Worm (Caenorhabditis elegans) whole organism, L1 larva: Measurements from ENCODE around the gene sri-29.

Source experiments
- C04F5.9 ChIP-seq: sonication (generic microtip); optimal IDR thresholded peaks from 2 replicates; lab custom pipeline; 2016; ENCODE audit warnings: missing genetic modification characterization, missing compliant biosample characterization
- C16A3.4 ChIP-seq: fragments of 150-350 bp; optimal IDR thresholded peaks from 2 replicates; lab custom pipeline; 2014; ENCODE audit warnings: missing biosample characterization, missing genetic modification characterization
- C34B4.2 ChIP-seq: sonication (generic microtip); optimal IDR thresholded peaks from 2 replicates; lab custom pipeline; 2017; ENCODE audit warnings: mild to moderate bottlenecking, missing genetic modification characterization, missing compliant biosample characterization
- F16B12.6 ChIP-seq: fragments of 150-350 bp; optimal IDR thresholded peaks from 2 replicates; lab custom pipeline; 2014; ENCODE audit warnings: missing biosample characterization, missing genetic modification characterization
- Y116A8C.19 ChIP-seq: sonication (generic microtip); optimal IDR thresholded peaks from 2 replicates; lab custom pipeline; 2016; ENCODE audit warnings: missing compliant biosample characterization, missing genetic modification characterization, borderline replicate concordance
- aha-1 ChIP-seq: fragments of 150-350 bp; optimal IDR thresholded peaks from 2 replicates; lab custom pipeline; 2014; ENCODE audit warnings: missing biosample characterization, missing genetic modification characterization
- alr-1 ChIP-seq: fragments of 200-800 bp; sonication (Bioruptor generic); optimal IDR thresholded peaks from 2 replicates; lab custom pipeline; 2018; ENCODE audit warnings: borderline replicate concordance, mild to moderate bottlenecking, missing genetic modification characterization, missing compliant biosample characterization
- aly-2 ChIP-seq: fragments of 150-350 bp; optimal IDR thresholded peaks from 2 replicates; lab custom pipeline; 2014; ENCODE audit warnings: missing biosample characterization, missing genetic modification characterization
- ama-1 ChIP-seq: fragments of 150-350 bp; optimal IDR thresholded peaks from 2 replicates; lab custom pipeline; 2014
- blmp-1 ChIP-seq: fragments of 150-350 bp; optimal IDR thresholded peaks from 2 replicates; lab custom pipeline; 2014; ENCODE audit warnings: missing biosample characterization, missing genetic modification characterization
- ceh-8 ChIP-seq: fragments of 200-800 bp; sonication (Bioruptor generic); optimal IDR thresholded peaks from 2 replicates; lab custom pipeline; 2018; ENCODE audit warnings: mild to moderate bottlenecking, missing genetic modification characterization, moderate library complexity, missing compliant biosample characterization
- ceh-88 ChIP-seq: fragments of 200-800 bp; sonication (Bioruptor generic); IDR thresholded peaks from 2 replicates; pipeline ENCODE4 v1.3.6; 2022; ENCODE audit warnings: missing genetic modification characterization, missing compliant biosample characterization
- ceh-90 ChIP-seq: sonication (generic microtip); optimal IDR thresholded peaks from 2 replicates; lab custom pipeline; 2016; ENCODE audit warnings: missing genetic modification characterization, missing compliant biosample characterization
- dsc-1 ChIP-seq: sonication (generic microtip); optimal IDR thresholded peaks from 2 replicates; lab custom pipeline; 2016; ENCODE audit warnings: mild to moderate bottlenecking, missing genetic modification characterization, missing compliant biosample characterization
- efl-1 ChIP-seq, 4 experiments: fragments of 150-350 bp; optimal IDR thresholded peaks in 3 of 4; peaks in 1 of 4; 1 replicate in 1 of 4; 2 replicates in 3 of 4; lab custom pipeline; 2014; ENCODE audit warnings: missing biosample characterization in 2 of 4, missing genetic modification characterization in 2 of 4, missing genetic modification reagents in 2 of 4
- egl-13 ChIP-seq: sonication (generic microtip); optimal IDR thresholded peaks from 2 replicates; lab custom pipeline; 2016; ENCODE audit warnings: missing genotype, missing genetic modification reagents, missing genetic modification characterization, missing compliant biosample characterization
- ets-5 ChIP-seq: fragments of 200-800 bp; sonication (Bioruptor generic); IDR thresholded peaks from 2 replicates; pipeline ENCODE4 v1.3.6; 2022; ENCODE audit warnings: missing genetic modification characterization, missing compliant biosample characterization
- fkh-10 ChIP-seq: sonication (generic microtip); optimal IDR thresholded peaks from 2 replicates; lab custom pipeline; 2017; ENCODE audit warnings: missing biosample characterization, missing genetic modification reagents, missing genetic modification characterization
- hlh-4 ChIP-seq: sonication (generic microtip); optimal IDR thresholded peaks from 2 replicates; lab custom pipeline; 2016; ENCODE audit warnings: mild to moderate bottlenecking, missing genetic modification characterization, missing compliant biosample characterization
- hpl-2 ChIP-seq: fragments of 150-350 bp; optimal IDR thresholded peaks from 2 replicates; lab custom pipeline; 2014; ENCODE audit warnings: missing biosample characterization, missing genetic modification reagents, missing genetic modification characterization
- jun-1 ChIP-seq: fragments of 150-350 bp; optimal IDR thresholded peaks from 2 replicates; lab custom pipeline; 2014; ENCODE audit warnings: missing biosample characterization, missing genetic modification reagents, missing genetic modification characterization
- lin-15B ChIP-seq: fragments of 150-350 bp; sonication (generic microtip); optimal IDR thresholded peaks from 3 replicates; lab custom pipeline; 2014; ENCODE audit warnings: missing biosample characterization, missing genetic modification characterization
- lin-39 ChIP-seq: fragments of 150-350 bp; optimal IDR thresholded peaks from 2 replicates; lab custom pipeline; 2014; ENCODE audit warnings: missing biosample characterization, missing genetic modification reagents, missing genetic modification characterization
- lsy-2 ChIP-seq, 2 experiments: fragments of 150-350 bp; optimal IDR thresholded peaks; 2 replicates each; lab custom pipeline; 2014; ENCODE audit warnings: missing biosample characterization in 2 of 2, missing genetic modification characterization in 2 of 2
- mdl-1 ChIP-seq, 2 experiments: fragments of 150-350 bp; optimal IDR thresholded peaks; 2 replicates each; lab custom pipeline; 2014 to 2017; ENCODE audit warnings: missing biosample characterization in 2 of 2, missing genetic modification characterization in 2 of 2, inconsistent platforms in 1 of 2
- mef-2 ChIP-seq: fragments of 150-350 bp; optimal IDR thresholded peaks from 2 replicates; lab custom pipeline; 2014; ENCODE audit warnings: missing biosample characterization, missing genetic modification characterization
- mep-1 ChIP-seq: fragments of 150-350 bp; optimal IDR thresholded peaks from 2 replicates; lab custom pipeline; 2014; ENCODE audit warnings: missing biosample characterization, missing genetic modification characterization
- nhr-12 ChIP-seq: sonication (generic microtip); optimal IDR thresholded peaks from 2 replicates; lab custom pipeline; 2017; ENCODE audit warnings: missing biosample characterization, missing genetic modification characterization
- nhr-19 ChIP-seq: fragments of 200-800 bp; sonication (Bioruptor generic); conservative IDR thresholded peaks from 2 replicates; pipeline ENCODE4 v1.3.6; 2022; ENCODE audit warnings: missing genetic modification characterization, missing compliant biosample characterization
- nhr-237 ChIP-seq: fragments of 150-350 bp; optimal IDR thresholded peaks from 2 replicates; lab custom pipeline; 2014; ENCODE audit warnings: missing biosample characterization, missing genetic modification characterization
- nhr-71 ChIP-seq: sonication (generic microtip); optimal IDR thresholded peaks from 2 replicates; lab custom pipeline; 2016; ENCODE audit warnings: mild to moderate bottlenecking, missing genetic modification characterization, moderate library complexity, missing compliant biosample characterization
- nhr-76 ChIP-seq: sonication (generic microtip); optimal IDR thresholded peaks from 2 replicates; lab custom pipeline; 2017; ENCODE audit warnings: missing biosample characterization, missing genetic modification characterization
- nhr-77 ChIP-seq: fragments of 150-350 bp; optimal IDR thresholded peaks from 2 replicates; lab custom pipeline; 2014; ENCODE audit warnings: missing biosample characterization, missing genetic modification characterization
- nhr-84 ChIP-seq: sonication (generic microtip); optimal IDR thresholded peaks from 2 replicates; lab custom pipeline; 2017; ENCODE audit warnings: missing biosample characterization, missing genetic modification characterization
- pax-3 ChIP-seq: fragments of 200-800 bp; sonication (Bioruptor generic); optimal IDR thresholded peaks from 2 replicates; lab custom pipeline; 2018; ENCODE audit warnings: mild to moderate bottlenecking, missing genetic modification characterization, moderate library complexity, missing compliant biosample characterization
- pqm-1 ChIP-seq: sonication (generic microtip); optimal IDR thresholded peaks from 3 replicates; lab custom pipeline; 2017; ENCODE audit warnings: missing biosample characterization, missing genetic modification characterization
- snpc-4 ChIP-seq: fragments of 150-350 bp; optimal IDR thresholded peaks from 2 replicates; lab custom pipeline; 2014; ENCODE audit warnings: missing biosample characterization, missing genetic modification characterization
- sox-4 ChIP-seq: sonication (generic microtip); optimal IDR thresholded peaks from 2 replicates; lab custom pipeline; 2016; ENCODE audit warnings: missing genetic modification characterization, missing compliant biosample characterization
- sptf-1 ChIP-seq: fragments of 150-350 bp; optimal IDR thresholded peaks from 2 replicates; lab custom pipeline; 2014; ENCODE audit warnings: missing biosample characterization, missing genetic modification characterization
- sup-37 ChIP-seq: fragments of 200-800 bp; sonication (Bioruptor generic); optimal IDR thresholded peaks from 2 replicates; lab custom pipeline; 2018; ENCODE audit warnings: mild to moderate bottlenecking, missing genetic modification characterization, missing compliant biosample characterization
- tlp-1 ChIP-seq: fragments of 150-350 bp; optimal IDR thresholded peaks from 2 replicates; lab custom pipeline; 2014; ENCODE audit warnings: missing biosample characterization, missing genetic modification characterization
- unc-130 ChIP-seq: fragments of 150-350 bp; optimal IDR thresholded peaks from 2 replicates; lab custom pipeline; 2017; ENCODE audit warnings: missing biosample characterization, missing genetic modification characterization, inconsistent platforms
- unc-30 ChIP-seq: sonication (generic microtip); optimal IDR thresholded peaks from 2 replicates; lab custom pipeline; 2017; ENCODE audit warnings: missing biosample characterization, missing genetic modification characterization
- unc-62 ChIP-seq: fragments of 150-350 bp; optimal IDR thresholded peaks from 2 replicates; lab custom pipeline; 2014; ENCODE audit warnings: missing biosample characterization, missing genetic modification reagents, missing genetic modification characterization
- unc-98 ChIP-seq: fragments of 200-800 bp; sonication (Bioruptor generic); IDR thresholded peaks from 2 replicates; pipeline ENCODE4 v1.3.6; 2022; ENCODE audit warnings: missing genetic modification characterization, missing compliant biosample characterization
- vab-15 ChIP-seq: sonication (generic microtip); optimal IDR thresholded peaks from 2 replicates; lab custom pipeline; 2017; ENCODE audit warnings: missing genotype, mild to moderate bottlenecking, missing genetic modification characterization, missing compliant biosample characterization
- zip-4 ChIP-seq: fragments of 200-800 bp; sonication (Bioruptor generic); optimal IDR thresholded peaks from 2 replicates; lab custom pipeline; 2018; ENCODE audit warnings: mild to moderate bottlenecking, missing genetic modification characterization, moderate library complexity, missing compliant biosample characterization
- ztf-4 ChIP-seq: fragments of 150-350 bp; optimal IDR thresholded peaks from 2 replicates; lab custom pipeline; 2014; ENCODE audit warnings: missing biosample characterization, missing genetic modification characterization

sri-29 gene

ce11 chrII:3052843-3053242, 8.7 kb downstream of the sri-29 start:
- no peak for TF ChIP-seq ceh-8 (GFP tag; lab: Kevin White, UChicago)
- no peak for TF ChIP-seq dsc-1 (tag; lab: Kevin White, UChicago)
- TF ChIP-seq nhr-237 (tag; lab: Kevin White, UChicago), result no peak
- no peak for TF ChIP-seq nhr-84 (tag; lab: Kevin White, UChicago)

- TF ChIP-seq mef-2 (tag; lab: Kevin White, UChicago) (no peak), aly-2 (tag; lab: Kevin White, UChicago) (no peak), ets-5 (GFP tag; lab: Robert Waterston, UW) (no peak), nhr-84 (tag; lab: Kevin White, UChicago) (no peak), zip-4 (GFP tag; lab: Kevin White, UChicago) (no peak), C16A3.4 (tag; lab: Kevin White, UChicago) (no peak), unc-30 (no peak), ceh-8 (GFP tag; lab: Kevin White, UChicago) (no peak), unc-98 (GFP tag; lab: Robert Waterston, UW) (no peak)
Observed at ce11 chrII:3053689-3054088, 9.6 kb downstream of the sri-29 start.

- TF ChIP-seq Y116A8C.19 (tag; lab: Kevin White, UChicago) (no peak), ceh-88 (GFP tag; lab: Robert Waterston, UW) (no peak), mep-1 (tag; lab: Kevin White, UChicago) (no peak), hlh-4 (no peak), fkh-10 (no peak), lin-15B (tag; lab: Kevin White, UChicago) (no peak), ama-1 (lab: Kevin White, UChicago) (no peak), snpc-4 (tag; lab: Kevin White, UChicago) (no peak), nhr-76 (tag; lab: Kevin White, UChicago) (no peak), C34B4.2 (no peak), lin-39 (no peak), nhr-71 (tag; lab: Kevin White, UChicago) (no peak), sptf-1 (tag; lab: Kevin White, UChicago) (no peak), mdl-1 (tag; optimal IDR thresholded peaks at IDR 0.05; lab: Kevin White, UChicago) (no peak), nhr-84 (tag; lab: Kevin White, UChicago) (no peak), jun-1 (tag; lab: Kevin White, UChicago) (no peak), pax-3 (no peak)
Observed at ce11 chrII:3054221-3054620, 10.1 kb downstream of the sri-29 start, which contains the start of gene lido-13. Gene lido-13, minus strand, starts transcription at chrII:3054321.

- TF ChIP-seq lin-39 (no peak), blmp-1 (no peak), ama-1 (lab: Kevin White, UChicago) (no peak), ceh-90 (tag; lab: Kevin White, UChicago) (no peak), nhr-19 (GFP tag; lab: Robert Waterston, UW) (no peak), pqm-1 (tag; lab: Kevin White, UChicago) (no peak), mef-2 (tag; lab: Kevin White, UChicago) (no peak), C04F5.9 (tag; lab: Kevin White, UChicago) (peak; percentile 11), unc-98 (GFP tag; lab: Robert Waterston, UW) (no peak), unc-130 (tag; lab: Kevin White, UChicago) (no peak), tlp-1 (tag; lab: Kevin White, UChicago) (no peak), Y116A8C.19 (tag; lab: Kevin White, UChicago) (no peak), unc-62 (GFP tag; lab: Kevin White, UChicago) (no peak), aha-1 (no peak), egl-13 (tag; lab: Kevin White, UChicago) (no peak), C16A3.4 (tag; lab: Kevin White, UChicago) (no peak), vab-15 (tag; lab: Kevin White, UChicago) (no peak), sox-4 (no peak), mep-1 (tag; lab: Kevin White, UChicago) (no peak), efl-1 (optimal IDR thresholded peaks at IDR 0.05; lab: Kevin White, UChicago) (peak; percentile 15 to 17), efl-1 (GFP tag; optimal IDR thresholded peaks at IDR 0.05 in 1 of 2; lab: Kevin White, UChicago) (peak in 1 of 2 experiments; percentile 82), nhr-76 (tag; lab: Kevin White, UChicago) (no peak), hpl-2 (GFP tag; lab: Kevin White, UChicago) (no peak), alr-1 (tag; lab: Kevin White, UChicago) (no peak), dsc-1 (tag; lab: Kevin White, UChicago) (peak; percentile 12), nhr-12 (no peak), lsy-2 (tag; optimal IDR thresholded peaks at IDR 0.05; lab: Kevin White, UChicago) (no peak), F16B12.6 (tag; lab: Kevin White, UChicago) (no peak), nhr-77 (tag; lab: Kevin White, UChicago) (no peak), sup-37 (GFP tag; lab: Kevin White, UChicago) (no peak), ztf-4 (tag; lab: Kevin White, UChicago) (no peak)
Observed at ce11 chrII:3054622-3055021, 10.5 kb downstream of the sri-29 start.
